Worm (Caenorhabditis elegans) whole organism, early embryonic: ENCODE results near the gene his-41.

Experiments used
- ama-1 ChIP-seq: fragments of 150-350 bp; optimal IDR thresholded peaks from 2 replicates; lab custom pipeline; 2014
- flt-1 ChIP-seq: fragments of 200-800 bp; sonication (Bioruptor generic); IDR thresholded peaks from 2 replicates; pipeline ENCODE4 v1.3.6; 2022; ENCODE audit warnings: missing genetic modification characterization, missing compliant biosample characterization
- hmbx-1 ChIP-seq: sonication (generic microtip); optimal IDR thresholded peaks from 2 replicates; lab custom pipeline; 2016; ENCODE audit warnings: mild to moderate bottlenecking, missing genetic modification characterization, missing compliant biosample characterization
- tbx-37 ChIP-seq: fragments of 200-800 bp; sonication (Bioruptor generic); conservative IDR thresholded peaks from 2 replicates; pipeline ENCODE4 v1.3.6; 2022; ENCODE audit warnings: missing genetic modification reagents, missing genetic modification characterization, missing compliant biosample characterization

ce11 chrV:9584263-9584662 is 38.9 kb downstream of the his-41 start:
- TF ChIP-seq ama-1 (lab: Kevin White, UChicago) (no peak), hmbx-1 (tag; lab: Kevin White, UChicago) (no peak), tbx-37 (GFP tag; lab: Robert Waterston, UW) (no peak), flt-1 (GFP tag; lab: Robert Waterston, UW) (no peak)
